Worm (Caenorhabditis elegans): Measurements from ENCODE around the gene Y67D8B.1.
A peak's percentile ranks its signal among the peaks of the same experiment; 100 is the strongest.

DNA sequence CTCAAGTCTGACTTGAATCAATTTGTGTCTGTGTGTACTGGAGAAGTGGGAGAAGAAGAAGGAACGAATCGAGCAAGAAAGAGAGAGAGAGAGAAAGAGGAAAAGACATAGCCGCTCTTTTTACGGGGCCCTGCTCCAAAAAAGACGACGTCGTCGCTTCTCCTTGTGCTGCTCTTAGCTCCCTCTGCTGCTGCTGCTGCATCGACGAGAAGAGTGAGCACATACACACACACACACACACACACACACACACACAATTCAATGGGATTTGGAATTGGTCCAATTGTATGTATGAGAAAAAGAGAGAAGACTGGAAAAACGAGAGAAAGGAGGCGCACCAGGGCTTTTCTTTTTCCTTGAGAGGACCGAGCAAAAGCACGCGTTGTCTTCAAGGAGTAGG is 37.4 kb downstream of the Y67D8B.1 start:
- TF ChIP-seq ceh-19 (GFP tag; optimal IDR thresholded peaks at IDR 0.05) (peak; percentile 30), eyg-1 (tag; optimal IDR thresholded peaks at IDR 0.05) (no peak), pha-4 (tag; optimal IDR thresholded peaks at IDR 0.05) (no peak), ztf-16 (tag; optimal IDR thresholded peaks at IDR 0.05) (no peak), ceh-45 (GFP tag; IDR thresholded peaks at IDR 0.05) (no peak), ama-1 (optimal IDR thresholded peaks at IDR 0.05) (no peak), pqm-1 (tag; optimal IDR thresholded peaks at IDR 0.05) (no peak), ttx-3 (tag; optimal IDR thresholded peaks at IDR 0.05) (no peak), sox-4 (tag; optimal IDR thresholded peaks at IDR 0.05) (no peak), hlh-30 (tag; optimal IDR thresholded peaks at IDR 0.05; ENCODE audit: insufficient read depth) (no peak), fax-1 (tag; optimal IDR thresholded peaks at IDR 0.05) (no peak), fkh-6 (tag; optimal IDR thresholded peaks at IDR 0.05) (no peak)

All from whole organism, late embryonic.